Worm (Caenorhabditis elegans) whole organism, mixed stage, embryonic: ENCODE measurements around the gene chk-2.

Experiments
- M03D4.4 ChIP-seq: sonication (generic microtip); optimal IDR thresholded peaks from 2 replicates; lab custom pipeline; 2017; ENCODE audit warnings: mild to moderate bottlenecking, missing genetic modification characterization, missing compliant biosample characterization
- bed-3 ChIP-seq: fragments of 200-800 bp; sonication (Bioruptor generic); optimal IDR thresholded peaks from 3 replicates; lab custom pipeline; 2018; ENCODE audit warnings: mild to moderate bottlenecking, missing genetic modification characterization, moderate library complexity, missing compliant biosample characterization
- blmp-1 ChIP-seq: fragments of 150-350 bp; optimal IDR thresholded peaks from 2 replicates; lab custom pipeline; 2014; ENCODE audit warnings: missing biosample characterization, missing genetic modification characterization
- ceh-39 ChIP-seq: fragments of 150-350 bp; optimal IDR thresholded peaks from 2 replicates; lab custom pipeline; 2014; ENCODE audit warnings: missing biosample characterization, missing genetic modification characterization
- ceh-43 ChIP-seq: fragments of 200-800 bp; sonication (Bioruptor generic); optimal IDR thresholded peaks from 2 replicates; lab custom pipeline; 2018; ENCODE audit warnings: mild to moderate bottlenecking, missing genetic modification characterization, moderate library complexity, missing compliant biosample characterization
- ceh-83 ChIP-seq: fragments of 200-800 bp; sonication (Bioruptor generic); optimal IDR thresholded peaks from 2 replicates; lab custom pipeline; 2018; ENCODE audit warnings: mild to moderate bottlenecking, missing genetic modification characterization, missing compliant biosample characterization
- ces-1 ChIP-seq: fragments of 150-350 bp; optimal IDR thresholded peaks from 2 replicates; lab custom pipeline; 2014; ENCODE audit warnings: missing biosample characterization, missing genetic modification reagents, missing genetic modification characterization
- cnd-1 ChIP-seq: fragments of 200-800 bp; sonication (Bioruptor generic); optimal IDR thresholded peaks from 2 replicates; lab custom pipeline; 2018; ENCODE audit warnings: mild to moderate bottlenecking, missing genetic modification characterization, missing compliant biosample characterization
- elt-1 ChIP-seq: sonication (generic microtip); optimal IDR thresholded peaks from 2 replicates; lab custom pipeline; 2017; ENCODE audit warnings: missing genetic modification characterization, mild to moderate bottlenecking, missing compliant biosample characterization, antibody characterized with exemption, moderate library complexity, borderline replicate concordance; ENCODE audit not compliant: insufficient read depth
- elt-3 ChIP-seq: fragments of 150-350 bp; optimal IDR thresholded peaks from 2 replicates; lab custom pipeline; 2014; ENCODE audit warnings: missing biosample characterization, missing genetic modification characterization
- flh-1 ChIP-seq: fragments of 200-800 bp; sonication (Bioruptor generic); optimal IDR thresholded peaks from 2 replicates; lab custom pipeline; 2018; ENCODE audit warnings: mild to moderate bottlenecking, missing genetic modification characterization, moderate library complexity, missing compliant biosample characterization
- ham-2 ChIP-seq: fragments of 200-800 bp; sonication (Bioruptor generic); optimal IDR thresholded peaks from 2 replicates; lab custom pipeline; 2018; ENCODE audit warnings: mild to moderate bottlenecking, missing genetic modification characterization, missing compliant biosample characterization
- hlh-1 ChIP-seq: fragments of 150-350 bp; optimal IDR thresholded peaks from 2 replicates; lab custom pipeline; 2014; ENCODE audit warnings: missing biosample characterization, missing genetic modification reagents, missing genetic modification characterization
- lin-13 ChIP-seq: fragments of 150-350 bp; optimal IDR thresholded peaks from 2 replicates; lab custom pipeline; 2014; ENCODE audit warnings: missing biosample characterization, missing genetic modification characterization
- lin-32 ChIP-seq: fragments of 200-800 bp; sonication (Bioruptor generic); optimal IDR thresholded peaks from 2 replicates; lab custom pipeline; 2018; ENCODE audit warnings: mild to moderate bottlenecking, missing genetic modification characterization, missing compliant biosample characterization
- lsy-2 ChIP-seq: fragments of 150-350 bp; optimal IDR thresholded peaks from 2 replicates; lab custom pipeline; 2014; ENCODE audit warnings: missing biosample characterization, missing genetic modification characterization
- mep-1 ChIP-seq: fragments of 150-350 bp; optimal IDR thresholded peaks from 2 replicates; lab custom pipeline; 2017; ENCODE audit warnings: missing biosample characterization, missing genetic modification reagents, missing genetic modification characterization, inconsistent platforms
- mls-2 ChIP-seq: sonication (generic microtip); optimal IDR thresholded peaks from 2 replicates; lab custom pipeline; 2016; ENCODE audit warnings: mild to moderate bottlenecking, missing genetic modification characterization, moderate library complexity, missing compliant biosample characterization
- nhr-12 ChIP-seq: fragments of 150-350 bp; optimal IDR thresholded peaks from 2 replicates; lab custom pipeline; 2014; ENCODE audit warnings: missing biosample characterization, missing genetic modification characterization
- nhr-2 ChIP-seq: fragments of 150-350 bp; optimal IDR thresholded peaks from 2 replicates; lab custom pipeline; 2014; ENCODE audit warnings: missing biosample characterization, missing genetic modification characterization
- nhr-237 ChIP-seq: fragments of 150-350 bp; optimal IDR thresholded peaks from 2 replicates; lab custom pipeline; 2014; ENCODE audit warnings: missing biosample characterization, missing genetic modification characterization
- nhr-28 ChIP-seq: fragments of 150-350 bp; optimal IDR thresholded peaks from 2 replicates; lab custom pipeline; 2014; ENCODE audit warnings: missing biosample characterization, missing genetic modification characterization
- nhr-76 ChIP-seq: sonication (generic microtip); optimal IDR thresholded peaks from 2 replicates; lab custom pipeline; 2017; ENCODE audit warnings: missing biosample characterization, missing genetic modification characterization
- snpc-4 ChIP-seq: fragments of 150-350 bp; optimal IDR thresholded peaks from 2 replicates; lab custom pipeline; 2014; ENCODE audit warnings: missing biosample characterization, missing genetic modification characterization
- sptf-1 ChIP-seq: sonication (generic microtip); optimal IDR thresholded peaks from 2 replicates; lab custom pipeline; 2017; ENCODE audit warnings: mild to moderate bottlenecking, missing genetic modification characterization, moderate library complexity, missing compliant biosample characterization
- tbx-8 ChIP-seq: fragments of 200-800 bp; sonication (Bioruptor generic); optimal IDR thresholded peaks from 2 replicates; lab custom pipeline; 2018; ENCODE audit warnings: mild to moderate bottlenecking, missing genetic modification characterization, moderate library complexity, missing compliant biosample characterization
- unc-120 ChIP-seq: sonication (generic microtip); optimal IDR thresholded peaks from 2 replicates; lab custom pipeline; 2017; ENCODE audit warnings: missing genetic modification characterization, missing compliant biosample characterization; ENCODE audit not compliant: poor library complexity, severe bottlenecking
- unc-39 ChIP-seq: fragments of 150-350 bp; optimal IDR thresholded peaks from 2 replicates; lab custom pipeline; 2014; ENCODE audit warnings: missing biosample characterization, missing genetic modification characterization
- unc-62 ChIP-seq: fragments of 150-350 bp; optimal IDR thresholded peaks from 2 replicates; lab custom pipeline; 2014; ENCODE audit warnings: missing biosample characterization, missing genetic modification reagents, missing genetic modification characterization
- zip-8 ChIP-seq: fragments of 150-350 bp; optimal IDR thresholded peaks from 2 replicates; lab custom pipeline; 2014; ENCODE audit warnings: missing biosample characterization, missing genetic modification characterization
- ztf-11 ChIP-seq: fragments of 150-350 bp; optimal IDR thresholded peaks from 2 replicates; lab custom pipeline; 2014; ENCODE audit warnings: missing biosample characterization, missing genetic modification characterization

Gene chk-2

ce11 chrV:19915973-19916605 is at the start of gene chk-2, which contains the start of gene Y60A3A.19:
Gene chk-2, minus strand, starts transcription at chrV:19916023.
Gene Y60A3A.19, plus strand, starts transcription at chrV:19916555.
- TF ChIP-seq unc-120 (tag; lab: Kevin White, UChicago) (no peak), lsy-2 (tag; lab: Kevin White, UChicago) (no peak), ceh-83 (GFP tag; lab: Kevin White, UChicago) (no peak), unc-62 (no peak), zip-8 (no peak), ztf-11 (tag; lab: Kevin White, UChicago) (no peak), bed-3 (GFP tag; lab: Kevin White, UChicago) (no peak), nhr-237 (tag; lab: Kevin White, UChicago) (no peak), ceh-39 (tag; lab: Kevin White, UChicago) (no peak), lin-13 (tag; lab: Kevin White, UChicago) (no peak), M03D4.4 (no peak), mep-1 (tag; lab: Kevin White, UChicago) (no peak), unc-39 (tag; lab: Kevin White, UChicago) (no peak), hlh-1 (tag; lab: Kevin White, UChicago) (no peak), cnd-1 (tag; lab: Kevin White, UChicago) (no peak), mls-2 (tag; lab: Kevin White, UChicago) (no peak)
- TF ChIP-seq, all 35 proteins: peak for 0

ce11 chrV:19961971-19962370 is 46.1 kb upstream of the chk-2 start:
- TF ChIP-seq flh-1 (GFP tag; lab: Kevin White, UChicago), result no peak
- TF ChIP-seq ces-1 (GFP tag; lab: Kevin White, UChicago), result peak; percentile 44

ce11 chrV:19958744-19959143 is 42.9 kb upstream of the chk-2 start, which contains the start of gene srh-172:
Gene srh-172, plus strand, starts transcription at chrV:19959044.
- TF ChIP-seq nhr-12 (tag; lab: Kevin White, UChicago) (no peak), lsy-2 (tag; lab: Kevin White, UChicago) (no peak), nhr-28 (tag; lab: Kevin White, UChicago) (no peak), unc-62 (no peak), nhr-2 (tag; lab: Kevin White, UChicago) (no peak), sptf-1 (tag; lab: Kevin White, UChicago) (no peak), blmp-1 (tag; lab: Kevin White, UChicago) (no peak), nhr-76 (tag; lab: Kevin White, UChicago) (no peak), unc-120 (tag; lab: Kevin White, UChicago) (no peak), lin-13 (tag; lab: Kevin White, UChicago) (no peak), flh-1 (GFP tag; lab: Kevin White, UChicago) (no peak), lin-32 (GFP tag; lab: Kevin White, UChicago) (no peak), ceh-83 (GFP tag; lab: Kevin White, UChicago) (no peak), mls-2 (tag; lab: Kevin White, UChicago) (no peak), zip-8 (no peak), snpc-4 (tag; lab: Kevin White, UChicago) (no peak), elt-1 (tag; lab: Kevin White, UChicago) (no peak), ztf-11 (tag; lab: Kevin White, UChicago) (no peak), bed-3 (GFP tag; lab: Kevin White, UChicago) (no peak), tbx-8 (GFP tag; lab: Kevin White, UChicago) (no peak)
- TF ChIP-seq, all 35 proteins: peak for 0

- TF ChIP-seq ceh-39 (tag; lab: Kevin White, UChicago) (no peak), ces-1 (GFP tag; lab: Kevin White, UChicago) (peak; percentile 0), unc-62 (no peak)
- TF ChIP-seq, all 35 proteins: peak for 1
Measured at ce11 chrV:19955171-19955570, 39.3 kb upstream of the chk-2 start, which contains the start of gene abhd-3.1. Gene abhd-3.1, plus strand, starts transcription at chrV:19955488.

- TF ChIP-seq zip-8, result no peak
- TF ChIP-seq ceh-43 (GFP tag; lab: Kevin White, UChicago), result no peak
- TF ChIP-seq elt-3 (tag; lab: Kevin White, UChicago), result no peak
- no peak for TF ChIP-seq snpc-4 (tag; lab: Kevin White, UChicago)
- TF ChIP-seq nhr-76 (tag; lab: Kevin White, UChicago), result no peak
- no peak for TF ChIP-seq blmp-1 (tag; lab: Kevin White, UChicago)
- TF ChIP-seq sptf-1 (tag; lab: Kevin White, UChicago), result no peak
- TF ChIP-seq ceh-83 (GFP tag; lab: Kevin White, UChicago), result no peak
- no peak for TF ChIP-seq lin-13 (tag; lab: Kevin White, UChicago)
- no peak for TF ChIP-seq ham-2 (GFP tag; lab: Kevin White, UChicago)
- TF ChIP-seq nhr-2 (tag; lab: Kevin White, UChicago), result no peak
- no peak for TF ChIP-seq unc-39 (tag; lab: Kevin White, UChicago)
- no peak for TF ChIP-seq unc-120 (tag; lab: Kevin White, UChicago)
- no peak for TF ChIP-seq bed-3 (GFP tag; lab: Kevin White, UChicago)
- no peak for TF ChIP-seq mep-1 (tag; lab: Kevin White, UChicago)
- TF ChIP-seq, all 35 proteins: peak for 0
Measured at ce11 chrV:19954491-19954890, 38.7 kb upstream of the chk-2 start.
